Worm (Caenorhabditis elegans) whole organism, early embryonic: Measurements from ENCODE around the gene dep-1.
A peak's percentile ranks its signal among the peaks of the same experiment; 100 is the strongest.

Experiments used
- F13C5.2 ChIP-seq: sonication (generic microtip); optimal IDR thresholded peaks from 2 replicates; lab custom pipeline; 2017; ENCODE audit warnings: mild to moderate bottlenecking, missing genetic modification characterization, inconsistent platforms, missing compliant biosample characterization
- ama-1 ChIP-seq: fragments of 150-350 bp; optimal IDR thresholded peaks from 2 replicates; lab custom pipeline; 2014
- ceh-36 ChIP-seq: sonication (generic microtip); optimal IDR thresholded peaks from 2 replicates; lab custom pipeline; 2016; ENCODE audit warnings: missing genetic modification characterization, inconsistent platforms, missing compliant biosample characterization
- flt-1 ChIP-seq: fragments of 200-800 bp; sonication (Bioruptor generic); IDR thresholded peaks from 2 replicates; pipeline ENCODE4 v1.3.6; 2022; ENCODE audit warnings: missing genetic modification characterization, missing compliant biosample characterization
- hmbx-1 ChIP-seq: sonication (generic microtip); optimal IDR thresholded peaks from 2 replicates; lab custom pipeline; 2016; ENCODE audit warnings: mild to moderate bottlenecking, missing genetic modification characterization, missing compliant biosample characterization
- hnd-1 ChIP-seq: sonication (generic microtip); optimal IDR thresholded peaks from 2 replicates; lab custom pipeline; 2016; ENCODE audit warnings: missing genetic modification characterization, missing compliant biosample characterization
- pes-1 ChIP-seq: fragments of 200-800 bp; sonication (Bioruptor generic); IDR thresholded peaks from 2 replicates; pipeline ENCODE4 v1.3.6; 2022; ENCODE audit warnings: missing genetic modification reagents, missing genetic modification characterization, missing compliant biosample characterization
- scrt-1 ChIP-seq: fragments of 200-800 bp; sonication (Bioruptor generic); IDR thresholded peaks from 2 replicates; pipeline ENCODE4 v1.3.6; 2022; ENCODE audit warnings: missing genetic modification characterization, missing compliant biosample characterization
- sea-1 ChIP-seq: fragments of 200-800 bp; sonication (Bioruptor generic); conservative IDR thresholded peaks from 2 replicates; pipeline ENCODE4 v1.3.6; 2022; ENCODE audit warnings: missing genetic modification characterization, missing compliant biosample characterization
- tbx-37 ChIP-seq: fragments of 200-800 bp; sonication (Bioruptor generic); conservative IDR thresholded peaks from 2 replicates; pipeline ENCODE4 v1.3.6; 2022; ENCODE audit warnings: missing genetic modification reagents, missing genetic modification characterization, missing compliant biosample characterization
- tra-4 ChIP-seq: sonication (generic microtip); optimal IDR thresholded peaks from 2 replicates; lab custom pipeline; 2017; ENCODE audit warnings: missing genetic modification characterization, missing compliant biosample characterization

DNA sequence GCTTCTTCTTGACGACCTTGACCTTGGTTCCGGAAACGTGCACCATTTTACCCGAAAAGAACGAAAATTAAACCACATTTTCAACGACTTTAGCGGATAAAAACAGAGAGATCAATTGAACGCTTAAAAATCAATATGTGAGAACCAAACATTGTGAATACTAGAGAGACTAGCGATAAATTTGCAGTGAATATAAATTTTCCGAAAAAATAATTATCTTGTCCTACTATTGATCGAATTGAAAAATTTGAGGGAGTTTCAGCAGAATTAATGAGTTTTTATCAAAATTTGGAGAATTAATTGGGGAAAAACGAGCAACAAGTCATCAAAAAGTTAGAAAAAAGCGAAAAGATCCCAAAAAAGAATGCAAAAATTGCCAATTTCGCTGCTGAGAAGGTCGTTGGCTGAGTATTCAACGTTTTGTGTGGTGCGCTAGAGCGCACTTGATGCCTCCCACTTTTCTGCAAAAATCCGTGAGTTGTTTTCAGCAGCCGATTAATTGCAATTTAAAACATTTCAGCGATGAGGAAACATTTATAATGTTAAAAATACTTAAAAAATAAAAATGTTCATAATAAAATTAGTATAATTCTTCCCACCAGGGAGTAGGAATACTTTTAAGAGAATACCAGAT, 37.6 kb upstream of the dep-1 start, which contains the start of gene rpl-32:
- TF ChIP-seq hmbx-1 (tag; lab: Kevin White, UChicago) (no peak), F13C5.2 (tag; lab: Kevin White, UChicago) (peak; percentile 65), ama-1 (lab: Kevin White, UChicago) (no peak), ceh-36 (tag; lab: Kevin White, UChicago) (no peak), pes-1 (GFP tag; lab: Robert Waterston, UW) (no peak), flt-1 (GFP tag; lab: Robert Waterston, UW) (no peak), scrt-1 (GFP tag; lab: Robert Waterston, UW) (no peak), tbx-37 (GFP tag; lab: Robert Waterston, UW) (no peak), tra-4 (tag; lab: Kevin White, UChicago) (no peak), sea-1 (GFP tag; lab: Robert Waterston, UW) (no peak), hnd-1 (no peak)
